Fruit fly (Drosophila melanogaster) whole organism, embryonic: ENCODE data around the gene CG32847.

Experiments
- Antp ChIP-seq: fragments of 200-800 bp; sonication (Bioruptor generic); optimal IDR thresholded peaks from 3 replicates; lab custom pipeline; 2016; ENCODE audit warnings: missing biosample characterization, missing genetic modification characterization
- Atf3 ChIP-seq: fragments of 200-800 bp; sonication (Bioruptor generic); optimal IDR thresholded peaks from 3 replicates; lab custom pipeline; 2016; ENCODE audit warnings: missing biosample characterization, missing genetic modification characterization
- CG10147 ChIP-seq: fragments of 200-800 bp; sonication (Bioruptor generic); optimal IDR thresholded peaks from 2 replicates; lab custom pipeline; 2019; ENCODE audit warnings: missing biosample characterization, mild to moderate bottlenecking, missing genetic modification characterization, moderate library complexity
- CG10565 ChIP-seq: fragments of 200-800 bp; sonication (Bioruptor generic); optimal IDR thresholded peaks from 3 replicates; lab custom pipeline; 2016; ENCODE audit warnings: missing biosample characterization, mild to moderate bottlenecking, missing genetic modification characterization
- CG10979 ChIP-seq: fragments of 200-800 bp; sonication (Bioruptor generic); optimal IDR thresholded peaks from 2 replicates; lab custom pipeline; 2018; ENCODE audit warnings: missing biosample characterization, mild to moderate bottlenecking, missing genetic modification characterization, moderate library complexity
- CG11093 ChIP-seq: fragments of 200-800 bp; sonication (Bioruptor generic); IDR thresholded peaks from 3 replicates; pipeline ENCODE4 v1.3.6; 2022; ENCODE audit warnings: missing biosample characterization, missing genetic modification characterization
- CG11695 ChIP-seq: fragments of 200-800 bp; sonication (Bioruptor generic); IDR thresholded peaks from 3 replicates; pipeline ENCODE4 v1.3.6; 2022; ENCODE audit warnings: missing biosample characterization, missing genetic modification characterization
- CG11723 ChIP-seq: fragments of 200-800 bp; sonication (Bioruptor generic); optimal IDR thresholded peaks from 2 replicates; lab custom pipeline; 2017; ENCODE audit warnings: missing biosample characterization, mild to moderate bottlenecking, missing genetic modification characterization
- CG12219 ChIP-seq: fragments of 200-800 bp; sonication (Bioruptor generic); optimal IDR thresholded peaks from 3 replicates; lab custom pipeline; 2018; ENCODE audit warnings: missing biosample characterization, mild to moderate bottlenecking, missing genetic modification characterization
- CG14965 ChIP-seq: fragments of 200-800 bp; sonication (Bioruptor generic); optimal IDR thresholded peaks from 2 replicates; lab custom pipeline; 2016; ENCODE audit warnings: missing biosample characterization, missing genetic modification characterization, borderline replicate concordance
- CG15696 ChIP-seq: fragments of 200-800 bp; sonication (Bioruptor generic); optimal IDR thresholded peaks from 2 replicates; lab custom pipeline; 2019; ENCODE audit warnings: missing biosample characterization, mild to moderate bottlenecking, missing genetic modification characterization, moderate library complexity
- CG2202 ChIP-seq: fragments of 200-800 bp; sonication (Bioruptor generic); optimal IDR thresholded peaks from 2 replicates; lab custom pipeline; 2018; ENCODE audit warnings: missing biosample characterization, mild to moderate bottlenecking, missing genetic modification characterization
- CG30020 ChIP-seq: fragments of 200-800 bp; optimal IDR thresholded peaks from 2 replicates; lab custom pipeline; 2019; ENCODE audit warnings: missing biosample characterization, mild to moderate bottlenecking, missing genetic modification characterization, moderate library complexity
- CG31224 ChIP-seq: fragments of 200-800 bp; sonication (Bioruptor generic); IDR thresholded peaks from 2 replicates; pipeline ENCODE4 v1.3.6; 2022; ENCODE audit warnings: missing biosample characterization, missing genetic modification characterization
- CG31365 ChIP-seq: fragments of 200-800 bp; sonication (Bioruptor generic); optimal IDR thresholded peaks from 2 replicates; lab custom pipeline; 2018; ENCODE audit warnings: missing biosample characterization, mild to moderate bottlenecking, missing genetic modification characterization
- CG33213 ChIP-seq: fragments of 200-800 bp; sonication (Bioruptor generic); optimal IDR thresholded peaks from 3 replicates; lab custom pipeline; 2016; ENCODE audit warnings: missing biosample characterization, missing genetic modification characterization
- CG5953 ChIP-seq: fragments of 200-800 bp; sonication (Bioruptor generic); IDR thresholded peaks from 2 replicates; pipeline ENCODE4 v1.3.6; 2022; ENCODE audit warnings: missing biosample characterization, missing genetic modification characterization
- CG6854 ChIP-seq: fragments of 200-800 bp; sonication (Bioruptor generic); optimal IDR thresholded peaks from 3 replicates; lab custom pipeline; 2017; ENCODE audit warnings: missing biosample characterization, mild to moderate bottlenecking, missing genetic modification characterization
- CG7987 ChIP-seq: fragments of 200-800 bp; sonication (Bioruptor generic); optimal IDR thresholded peaks from 2 replicates; lab custom pipeline; 2018; ENCODE audit warnings: missing biosample characterization, mild to moderate bottlenecking, missing genetic modification characterization, moderate library complexity
- Deaf1 ChIP-seq: fragments of 200-800 bp; optimal IDR thresholded peaks from 3 replicates; lab custom pipeline; 2019; ENCODE audit warnings: missing biosample characterization, mild to moderate bottlenecking, missing genetic modification characterization, moderate library complexity
- E2f1 ChIP-seq: fragments of 200-800 bp; sonication (Bioruptor generic); IDR thresholded peaks from 2 replicates; pipeline ENCODE4 v1.3.6; 2022; ENCODE audit warnings: missing biosample characterization, missing genetic modification characterization
- Elba2 ChIP-seq: fragments of 200-800 bp; sonication (Bioruptor generic); optimal IDR thresholded peaks from 3 replicates; lab custom pipeline; 2016; ENCODE audit warnings: missing biosample characterization, missing genetic modification characterization
- Fer1 ChIP-seq: fragments of 200-800 bp; sonication (Bioruptor generic); optimal IDR thresholded peaks from 2 replicates; lab custom pipeline; 2017; ENCODE audit warnings: missing biosample characterization, mild to moderate bottlenecking, missing genetic modification characterization
- HLH4C ChIP-seq: fragments of 200-800 bp; sonication (Bioruptor generic); IDR thresholded peaks from 3 replicates; pipeline ENCODE4 v1.3.6; 2022; ENCODE audit warnings: missing biosample characterization, missing genetic modification characterization; ENCODE audit not compliant: partially characterized antibody
- Hey ChIP-seq: fragments of 200-800 bp; sonication (Bioruptor generic); optimal IDR thresholded peaks from 3 replicates; lab custom pipeline; 2018; ENCODE audit warnings: missing biosample characterization, mild to moderate bottlenecking, missing genetic modification characterization
- HmgZ ChIP-seq: fragments of 200-800 bp; sonication (Bioruptor generic); optimal IDR thresholded peaks from 2 replicates; lab custom pipeline; 2018; ENCODE audit warnings: missing biosample characterization, mild to moderate bottlenecking, missing genetic modification characterization
- Hmr ChIP-seq: fragments of 200-800 bp; sonication (Bioruptor generic); optimal IDR thresholded peaks from 3 replicates; lab custom pipeline; 2017; ENCODE audit warnings: mild to moderate bottlenecking, missing biosample characterization, missing genetic modification reagents, missing genetic modification characterization
- Hsf ChIP-seq: fragments of 200-800 bp; sonication (Bioruptor generic); optimal IDR thresholded peaks from 3 replicates; lab custom pipeline; 2016; ENCODE audit warnings: missing biosample characterization, missing genetic modification characterization
- Mes4 ChIP-seq: fragments of 200-800 bp; sonication (Bioruptor generic); optimal IDR thresholded peaks from 2 replicates; lab custom pipeline; 2016; ENCODE audit warnings: missing biosample characterization, missing genetic modification characterization
- Myb ChIP-seq: fragments of 200-800 bp; sonication (Bioruptor generic); optimal IDR thresholded peaks from 2 replicates; lab custom pipeline; 2016; ENCODE audit warnings: missing biosample characterization, missing genetic modification characterization
- Sry-δ ChIP-seq: fragments of 200-800 bp; sonication (Bioruptor generic); optimal IDR thresholded peaks from 2 replicates; lab custom pipeline; 2016; ENCODE audit warnings: missing biosample characterization, missing genetic modification characterization
- Tbp ChIP-seq: fragments of >200 bp; optimal IDR thresholded peaks from 2 replicates; lab custom pipeline; 2018; ENCODE audit warnings: missing biosample characterization, missing genetic modification characterization
- YL-1 ChIP-seq: fragments of 200-800 bp; sonication (Bioruptor generic); optimal IDR thresholded peaks from 3 replicates; lab custom pipeline; 2017; ENCODE audit warnings: missing biosample characterization, mild to moderate bottlenecking, missing genetic modification characterization
- amos ChIP-seq: fragments of 200-800 bp; sonication (Bioruptor generic); IDR thresholded peaks from 2 replicates; pipeline ENCODE4 v1.3.6; 2022; ENCODE audit warnings: missing biosample characterization, missing genetic modification characterization; ENCODE audit not compliant: partially characterized antibody
- ase ChIP-seq: fragments of 200-800 bp; sonication (Bioruptor generic); IDR thresholded peaks from 3 replicates; pipeline ENCODE4 v1.3.6; 2022; ENCODE audit warnings: missing biosample characterization, missing genetic modification characterization
- br ChIP-seq: fragments of >200 bp; optimal IDR thresholded peaks from 2 replicates; lab custom pipeline; 2017
- btn ChIP-seq: fragments of 200-800 bp; sonication (Bioruptor generic); optimal IDR thresholded peaks from 2 replicates; lab custom pipeline; 2016; ENCODE audit warnings: missing biosample characterization, missing genetic modification characterization
- chm ChIP-seq: fragments of 200-800 bp; sonication (Bioruptor generic); IDR thresholded peaks from 2 replicates; pipeline ENCODE4 v1.3.6; 2022; ENCODE audit warnings: missing biosample characterization, missing genetic modification characterization
- chn ChIP-seq: fragments of 200-800 bp; sonication (Bioruptor generic); optimal IDR thresholded peaks from 2 replicates; lab custom pipeline; 2016; ENCODE audit warnings: missing biosample characterization, missing genetic modification characterization
- fd64A ChIP-seq: fragments of 200-800 bp; sonication (Bioruptor generic); optimal IDR thresholded peaks from 3 replicates; lab custom pipeline; 2018; ENCODE audit warnings: missing biosample characterization, mild to moderate bottlenecking, missing genetic modification characterization
- gsb ChIP-seq: fragments of 200-800 bp; sonication (Bioruptor generic); IDR thresholded peaks from 2 replicates; pipeline ENCODE4 v1.3.6; 2022; ENCODE audit warnings: missing biosample characterization, missing genetic modification characterization
- hb ChIP-seq: fragments of 200-800 bp; sonication (Bioruptor generic); IDR thresholded peaks from 3 replicates; pipeline ENCODE4 v1.3.6; 2022; ENCODE audit warnings: missing biosample characterization, missing genetic modification characterization; ENCODE audit not compliant: partially characterized antibody
- lab ChIP-seq: fragments of 200-800 bp; sonication (Bioruptor generic); optimal IDR thresholded peaks from 3 replicates; lab custom pipeline; 2017; ENCODE audit warnings: missing biosample characterization, missing genetic modification characterization, mild to moderate bottlenecking, moderate library complexity, missing genetic modification reagents
- luna ChIP-seq: fragments of 200-800 bp; sonication (Bioruptor generic); optimal IDR thresholded peaks from 2 replicates; lab custom pipeline; 2016; ENCODE audit warnings: missing biosample characterization, missing genetic modification characterization
- nau ChIP-seq: fragments of 200-800 bp; sonication (Bioruptor generic); optimal IDR thresholded peaks from 3 replicates; lab custom pipeline; 2017; ENCODE audit warnings: missing biosample characterization, mild to moderate bottlenecking, missing genetic modification characterization, missing genetic modification reagents
- sqz ChIP-seq: fragments of 200-800 bp; sonication (Bioruptor generic); optimal IDR thresholded peaks from 3 replicates; lab custom pipeline; 2018; ENCODE audit warnings: missing biosample characterization, mild to moderate bottlenecking, missing genetic modification characterization
- tll ChIP-seq, 2 experiments: fragments of 200-800 bp in 1 of 2; fragments of >200 bp in 1 of 2; sonication (Bioruptor generic) in 1 of 2; optimal IDR thresholded peaks; 2 replicates each; lab custom pipeline; 2017 to 2019; ENCODE audit warnings: missing biosample characterization in 2 of 2, missing genetic modification characterization in 2 of 2, mild to moderate bottlenecking in 1 of 2, moderate library complexity in 1 of 2
- unpg ChIP-seq: fragments of 200-800 bp; sonication (Bioruptor generic); optimal IDR thresholded peaks from 3 replicates; lab custom pipeline; 2018; ENCODE audit warnings: missing biosample characterization, mild to moderate bottlenecking, missing genetic modification characterization, moderate library complexity

The CG32847 gene

dm6 chr3L:15136659-15137572 lies 15.5 kb downstream of the CG32847 start, which contains the start of gene CG12316 (continued):
- TF ChIP-seq nau (GFP tag; lab: Kevin White, UChicago) (no peak), Hsf (peak; percentile 93), CG11695 (GFP tag; lab: Robert Waterston, UW) (peak; percentile 89), CG5953 (GFP tag; lab: Robert Waterston, UW) (peak; percentile 76), btn (peak; percentile 87), Mes4 (GFP tag; lab: Kevin White, UChicago) (peak; percentile 95), CG11093 (peak; percentile 76), Elba2 (peak; percentile 5), Fer1 (peak; percentile 96), CG10979 (tag; lab: Kevin White, UChicago) (peak; percentile 95), gsb (GFP tag; lab: Robert Waterston, UW) (peak; percentile 76), E2f1 (GFP tag; lab: Robert Waterston, UW) (peak; percentile 77), CG15696 (peak; percentile 95), Hey (tag; lab: Kevin White, UChicago) (peak; percentile 75), lab (GFP tag; lab: Kevin White, UChicago) (peak; percentile 95), CG7987 (GFP tag; lab: Kevin White, UChicago) (peak; percentile 85), HLH4C (GFP tag; lab: Robert Waterston, UW) (peak; percentile 83), Tbp (GFP tag; lab: Kevin White, UChicago) (no peak), CG10147 (GFP tag; lab: Kevin White, UChicago) (peak; percentile 89), CG33213 (GFP tag; lab: Kevin White, UChicago) (peak; percentile 92), amos (GFP tag; lab: Robert Waterston, UW) (peak; percentile 76), ase (GFP tag; lab: Robert Waterston, UW) (peak; percentile 43; the same call in 2 of the 3 replicates), CG14965 (peak; percentile 56), luna (peak; percentile 77), fd64A (peak; percentile 92), Myb (GFP tag; lab: Kevin White, UChicago) (peak; percentile 77), hb (GFP tag; lab: Robert Waterston, UW) (no peak; the same call in 2 of the 3 replicates), br (no peak), unpg (GFP tag; lab: Kevin White, UChicago) (peak; percentile 94), chm (GFP tag; lab: Robert Waterston, UW) (peak; percentile 91), Hmr (peak; percentile 94), YL-1 (GFP tag; lab: Kevin White, UChicago) (peak; percentile 94), CG2202 (tag; lab: Kevin White, UChicago) (peak; percentile 92), sqz (GFP tag; lab: Kevin White, UChicago) (peak; percentile 40), HmgZ (tag; lab: Kevin White, UChicago) (peak; percentile 94), Sry-δ (peak; percentile 70), Atf3 (GFP tag; lab: Kevin White, UChicago) (peak; percentile 92), CG11723 (GFP tag; lab: Kevin White, UChicago) (peak; percentile 89), CG12219 (GFP tag; lab: Kevin White, UChicago) (peak; percentile 95), Antp (peak; percentile 90), tll (GFP tag; optimal IDR thresholded peaks at IDR 0.05; lab: Kevin White, UChicago) (peak in 1 of 2 experiments; percentile 4), chn (GFP tag; lab: Kevin White, UChicago) (peak; percentile 91), CG6854 (peak; percentile 92), CG30020 (peak; percentile 77), Deaf1 (tag; lab: Kevin White, UChicago) (peak; percentile 79), CG10565 (GFP tag; lab: Kevin White, UChicago) (peak; percentile 78), CG31224 (peak; percentile 75), CG31365 (peak; percentile 85)
